Fruit fly (Drosophila melanogaster) whole organism, adult: ENCODE data around the gene Cp7Fc.
A peak's percentile ranks its signal among the peaks of the same experiment; 100 is the strongest.

ENCODE experiments used
- CG11617 ChIP-seq: fragments of 200-800 bp; sonication (Bioruptor generic); optimal IDR thresholded peaks from 2 replicates; lab custom pipeline; 2017; ENCODE audit warnings: mild to moderate bottlenecking, missing biosample characterization, missing genetic modification reagents, missing genetic modification characterization
- CG1620 ChIP-seq: fragments of 200-800 bp; sonication (Bioruptor generic); optimal IDR thresholded peaks from 2 replicates; lab custom pipeline; 2016; ENCODE audit warnings: missing biosample characterization, missing genetic modification characterization
- CG7045 ChIP-seq: fragments of 200-800 bp; sonication (Bioruptor generic); optimal IDR thresholded peaks from 2 replicates; lab custom pipeline; 2017; ENCODE audit warnings: missing biosample characterization, mild to moderate bottlenecking, missing genetic modification characterization
- Hr96 ChIP-seq: fragments of 200-800 bp; sonication (Bioruptor generic); optimal IDR thresholded peaks from 2 replicates; lab custom pipeline; 2016; ENCODE audit warnings: missing biosample characterization, missing genetic modification characterization
- kay ChIP-seq: fragments of 200-800 bp; sonication (Bioruptor generic); peaks from one replicate; lab custom pipeline; 2016; ENCODE audit warnings: missing biosample characterization, missing genetic modification characterization, borderline replicate concordance

DNA sequence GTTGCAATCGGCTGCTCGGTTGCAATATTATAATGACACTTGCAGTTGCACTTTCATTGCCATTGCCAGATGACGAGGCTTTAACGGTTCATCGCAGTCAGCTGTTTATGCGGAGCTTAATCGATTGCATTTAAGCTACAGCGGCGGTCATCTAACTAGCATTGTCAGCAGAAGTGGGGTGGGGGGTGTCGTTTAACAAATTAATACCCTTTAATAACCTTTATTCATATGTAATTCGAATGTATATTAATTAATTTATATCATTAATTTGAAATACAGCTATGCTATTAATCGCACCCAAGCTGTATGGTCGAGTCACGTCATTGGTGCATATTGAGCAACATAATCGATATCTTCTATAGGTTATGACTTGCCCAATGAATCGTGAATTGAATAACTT, 15.9 kb downstream of the Cp7Fc start:
- TF ChIP-seq CG11617 (peak; percentile 36), kay (GFP tag; lab: Kevin White, UChicago) (no peak), CG7045 (GFP tag; lab: Kevin White, UChicago) (peak; percentile 67), Hr96 (GFP tag; lab: Kevin White, UChicago) (no peak), CG1620 (peak; percentile 58)
